Worm (Caenorhabditis elegans) whole organism, L1 larva: Measurements from ENCODE around the gene metl-18.

Experiments used
- C04F5.9 ChIP-seq: sonication (generic microtip); optimal IDR thresholded peaks from 2 replicates; lab custom pipeline; 2016; ENCODE audit warnings: missing genetic modification characterization, missing compliant biosample characterization
- C16A3.4 ChIP-seq: fragments of 150-350 bp; optimal IDR thresholded peaks from 2 replicates; lab custom pipeline; 2014; ENCODE audit warnings: missing biosample characterization, missing genetic modification characterization
- aly-2 ChIP-seq: fragments of 150-350 bp; optimal IDR thresholded peaks from 2 replicates; lab custom pipeline; 2014; ENCODE audit warnings: missing biosample characterization, missing genetic modification characterization
- blmp-1 ChIP-seq: fragments of 150-350 bp; optimal IDR thresholded peaks from 2 replicates; lab custom pipeline; 2014; ENCODE audit warnings: missing biosample characterization, missing genetic modification characterization
- ceh-63 ChIP-seq: fragments of 200-800 bp; sonication (Bioruptor generic); optimal IDR thresholded peaks from 2 replicates; lab custom pipeline; 2018; ENCODE audit warnings: mild to moderate bottlenecking, missing genetic modification characterization, missing compliant biosample characterization
- ceh-82 ChIP-seq, 3 experiments: fragments of 150-350 bp in 1 of 3; sonication (generic microtip) in 2 of 3; optimal IDR thresholded peaks; 2 replicates each; lab custom pipeline; 2014 to 2017; ENCODE audit warnings: missing biosample characterization in 3 of 3, missing genetic modification characterization in 3 of 3
- ceh-88 ChIP-seq: fragments of 200-800 bp; sonication (Bioruptor generic); IDR thresholded peaks from 2 replicates; pipeline ENCODE4 v1.3.6; 2022; ENCODE audit warnings: missing genetic modification characterization, missing compliant biosample characterization
- ceh-90 ChIP-seq: sonication (generic microtip); optimal IDR thresholded peaks from 2 replicates; lab custom pipeline; 2016; ENCODE audit warnings: missing genetic modification characterization, missing compliant biosample characterization
- dpl-1 ChIP-seq, 3 experiments: fragments of 150-350 bp in 2 of 3; sonication (generic microtip) in 1 of 3; optimal IDR thresholded peaks; 2 replicates each; lab custom pipeline; 2014 to 2017; ENCODE audit warnings: missing biosample characterization in 3 of 3, missing genetic modification characterization in 3 of 3, missing genetic modification reagents in 3 of 3
- dsc-1 ChIP-seq: sonication (generic microtip); optimal IDR thresholded peaks from 2 replicates; lab custom pipeline; 2016; ENCODE audit warnings: mild to moderate bottlenecking, missing genetic modification characterization, missing compliant biosample characterization
- efl-1 ChIP-seq, 4 experiments: fragments of 150-350 bp; optimal IDR thresholded peaks in 3 of 4; peaks in 1 of 4; 1 replicate in 1 of 4; 2 replicates in 3 of 4; lab custom pipeline; 2014; ENCODE audit warnings: missing biosample characterization in 2 of 4, missing genetic modification characterization in 2 of 4, missing genetic modification reagents in 2 of 4
- elt-2 ChIP-seq: sonication (generic microtip); optimal IDR thresholded peaks from 2 replicates; lab custom pipeline; 2016; ENCODE audit warnings: missing genetic modification characterization, mild to moderate bottlenecking, inconsistent platforms, missing compliant biosample characterization, missing genetic modification reagents
- elt-3 ChIP-seq, 6 experiments: fragments of 150-350 bp in 1 of 6; sonication (generic microtip); optimal IDR thresholded peaks; 2 replicates each; lab custom pipeline; 2017 to 2018; ENCODE audit warnings: missing biosample characterization in 6 of 6, missing genetic modification characterization in 6 of 6, inconsistent platforms in 1 of 6
- fkh-10 ChIP-seq: sonication (generic microtip); optimal IDR thresholded peaks from 2 replicates; lab custom pipeline; 2017; ENCODE audit warnings: missing biosample characterization, missing genetic modification reagents, missing genetic modification characterization
- fkh-8 ChIP-seq: sonication (generic microtip); optimal IDR thresholded peaks from 2 replicates; lab custom pipeline; 2016; ENCODE audit warnings: mild to moderate bottlenecking, missing genetic modification characterization, missing compliant biosample characterization
- fos-1 ChIP-seq: fragments of 150-350 bp; optimal IDR thresholded peaks from 2 replicates; lab custom pipeline; 2014; ENCODE audit warnings: missing biosample characterization, missing genetic modification characterization
- hlh-4 ChIP-seq: sonication (generic microtip); optimal IDR thresholded peaks from 2 replicates; lab custom pipeline; 2016; ENCODE audit warnings: mild to moderate bottlenecking, missing genetic modification characterization, missing compliant biosample characterization
- hpl-2 ChIP-seq: fragments of 150-350 bp; optimal IDR thresholded peaks from 2 replicates; lab custom pipeline; 2014; ENCODE audit warnings: missing biosample characterization, missing genetic modification reagents, missing genetic modification characterization
- irx-1 ChIP-seq: sonication (generic microtip); optimal IDR thresholded peaks from 2 replicates; lab custom pipeline; 2016; ENCODE audit warnings: missing genetic modification characterization, missing compliant biosample characterization
- isw-1 ChIP-seq: fragments of 200-800 bp; sonication (Bioruptor generic); IDR thresholded peaks from 2 replicates; pipeline ENCODE4 v1.3.6; 2022; ENCODE audit warnings: missing genetic modification characterization, missing compliant biosample characterization
- lin-13 ChIP-seq: fragments of 150-350 bp; optimal IDR thresholded peaks from 2 replicates; lab custom pipeline; 2014; ENCODE audit warnings: missing biosample characterization, missing genetic modification reagents, missing genetic modification characterization
- lin-14 ChIP-seq: fragments of 200-800 bp; sonication (Bioruptor generic); optimal IDR thresholded peaks from 2 replicates; lab custom pipeline; 2018; ENCODE audit warnings: mild to moderate bottlenecking, missing genetic modification characterization, moderate library complexity, missing compliant biosample characterization
- lin-35 ChIP-seq, 2 experiments: fragments of 150-350 bp; optimal IDR thresholded peaks; 2 replicates each; lab custom pipeline; 2014; ENCODE audit warnings: missing biosample characterization in 2 of 2, missing genetic modification characterization in 2 of 2, missing genetic modification reagents in 2 of 2
- lsy-2 ChIP-seq, 2 experiments: fragments of 150-350 bp; optimal IDR thresholded peaks; 2 replicates each; lab custom pipeline; 2014; ENCODE audit warnings: missing biosample characterization in 2 of 2, missing genetic modification characterization in 2 of 2
- mab-9 ChIP-seq: fragments of 200-800 bp; sonication (Bioruptor generic); IDR thresholded peaks from 2 replicates; pipeline ENCODE4 v1.3.6; 2022; ENCODE audit warnings: missing genetic modification reagents, missing genetic modification characterization, missing compliant biosample characterization
- nhr-11 ChIP-seq: fragments of 150-350 bp; optimal IDR thresholded peaks from 2 replicates; lab custom pipeline; 2014; ENCODE audit warnings: missing biosample characterization, missing genetic modification characterization
- nhr-12 ChIP-seq: sonication (generic microtip); optimal IDR thresholded peaks from 2 replicates; lab custom pipeline; 2017; ENCODE audit warnings: missing biosample characterization, missing genetic modification characterization
- nhr-19 ChIP-seq: fragments of 200-800 bp; sonication (Bioruptor generic); conservative IDR thresholded peaks from 2 replicates; pipeline ENCODE4 v1.3.6; 2022; ENCODE audit warnings: missing genetic modification characterization, missing compliant biosample characterization
- nhr-20 ChIP-seq: sonication (generic microtip); optimal IDR thresholded peaks from 2 replicates; lab custom pipeline; 2016; ENCODE audit warnings: mild to moderate bottlenecking, missing genetic modification characterization, missing compliant biosample characterization
- nhr-47 ChIP-seq: sonication (generic microtip); optimal IDR thresholded peaks from 2 replicates; lab custom pipeline; 2016; ENCODE audit warnings: mild to moderate bottlenecking, missing genetic modification characterization, moderate library complexity, missing compliant biosample characterization
- nhr-71 ChIP-seq: sonication (generic microtip); optimal IDR thresholded peaks from 2 replicates; lab custom pipeline; 2016; ENCODE audit warnings: mild to moderate bottlenecking, missing genetic modification characterization, moderate library complexity, missing compliant biosample characterization
- nhr-77 ChIP-seq: fragments of 150-350 bp; optimal IDR thresholded peaks from 2 replicates; lab custom pipeline; 2014; ENCODE audit warnings: missing biosample characterization, missing genetic modification characterization
- nhr-84 ChIP-seq: sonication (generic microtip); optimal IDR thresholded peaks from 2 replicates; lab custom pipeline; 2017; ENCODE audit warnings: missing biosample characterization, missing genetic modification characterization
- nhr-90 ChIP-seq: sonication (generic microtip); optimal IDR thresholded peaks from 2 replicates; lab custom pipeline; 2016; ENCODE audit warnings: mild to moderate bottlenecking, missing genetic modification characterization, missing compliant biosample characterization; ENCODE audit not compliant: poor library complexity
- pag-3 ChIP-seq: sonication (generic microtip); optimal IDR thresholded peaks from 2 replicates; lab custom pipeline; 2017; ENCODE audit warnings: missing genetic modification characterization, mild to moderate bottlenecking, missing compliant biosample characterization, antibody characterized with exemption, borderline replicate concordance; ENCODE audit not compliant: insufficient read depth
- snpc-4 ChIP-seq: fragments of 150-350 bp; optimal IDR thresholded peaks from 2 replicates; lab custom pipeline; 2014; ENCODE audit warnings: missing biosample characterization, missing genetic modification characterization
- snu-23 ChIP-seq: sonication (generic microtip); optimal IDR thresholded peaks from 2 replicates; lab custom pipeline; 2016; ENCODE audit warnings: missing genetic modification characterization, missing compliant biosample characterization
- sox-4 ChIP-seq: sonication (generic microtip); optimal IDR thresholded peaks from 2 replicates; lab custom pipeline; 2016; ENCODE audit warnings: missing genetic modification characterization, missing compliant biosample characterization
- sptf-1 ChIP-seq: fragments of 150-350 bp; optimal IDR thresholded peaks from 2 replicates; lab custom pipeline; 2014; ENCODE audit warnings: missing biosample characterization, missing genetic modification characterization
- swsn-7 ChIP-seq: sonication (generic microtip); optimal IDR thresholded peaks from 2 replicates; lab custom pipeline; 2016; ENCODE audit warnings: missing genetic modification characterization, missing compliant biosample characterization
- tbx-2 ChIP-seq: sonication (generic microtip); optimal IDR thresholded peaks from 2 replicates; lab custom pipeline; 2016; ENCODE audit warnings: missing genetic modification characterization, missing compliant biosample characterization
- unc-130 ChIP-seq: fragments of 150-350 bp; optimal IDR thresholded peaks from 2 replicates; lab custom pipeline; 2017; ENCODE audit warnings: missing biosample characterization, missing genetic modification characterization, inconsistent platforms
- unc-30 ChIP-seq: sonication (generic microtip); optimal IDR thresholded peaks from 2 replicates; lab custom pipeline; 2017; ENCODE audit warnings: missing biosample characterization, missing genetic modification characterization
- unc-86 ChIP-seq: sonication (generic microtip); optimal IDR thresholded peaks from 2 replicates; lab custom pipeline; 2016; ENCODE audit warnings: missing genetic modification characterization, missing compliant biosample characterization
- unc-98 ChIP-seq: fragments of 200-800 bp; sonication (Bioruptor generic); IDR thresholded peaks from 2 replicates; pipeline ENCODE4 v1.3.6; 2022; ENCODE audit warnings: missing genetic modification characterization, missing compliant biosample characterization
- vab-15 ChIP-seq: sonication (generic microtip); optimal IDR thresholded peaks from 2 replicates; lab custom pipeline; 2017; ENCODE audit warnings: missing genotype, mild to moderate bottlenecking, missing genetic modification characterization, missing compliant biosample characterization
- xbp-1 ChIP-seq: sonication (generic microtip); optimal IDR thresholded peaks from 2 replicates; lab custom pipeline; 2016; ENCODE audit warnings: missing genetic modification characterization, missing compliant biosample characterization
- zip-4 ChIP-seq: fragments of 200-800 bp; sonication (Bioruptor generic); optimal IDR thresholded peaks from 2 replicates; lab custom pipeline; 2018; ENCODE audit warnings: mild to moderate bottlenecking, missing genetic modification characterization, moderate library complexity, missing compliant biosample characterization
- ztf-4 ChIP-seq: fragments of 150-350 bp; optimal IDR thresholded peaks from 2 replicates; lab custom pipeline; 2014; ENCODE audit warnings: missing biosample characterization, missing genetic modification characterization

metl-18 gene

ce11 chrIII:3389426-3390020 lies 36.0 kb upstream of the metl-18 start, which contains the start of the genes elmd-1 and hecw-1:
TSS of gene elmd-1 (plus strand) at chrIII:3389919.
TSS of gene hecw-1 (minus strand) at chrIII:3389970.
- TF ChIP-seq elt-3 (tag; optimal IDR thresholded peaks at IDR 0.05; lab: Kevin White, UChicago) (no peak), nhr-47 (tag; lab: Kevin White, UChicago) (peak; percentile 67), lin-13 (GFP tag; lab: Kevin White, UChicago) (peak; percentile 31), tbx-2 (peak; percentile 54), ztf-4 (no peak), ceh-82 (tag; optimal IDR thresholded peaks at IDR 0.05; lab: Kevin White, UChicago) (peak in 1 of 3 experiments; percentile 17), mab-9 (no peak), swsn-7 (peak; percentile 60), ceh-90 (tag; lab: Kevin White, UChicago) (no peak), efl-1 (optimal IDR thresholded peaks at IDR 0.05; lab: Kevin White, UChicago) (peak; percentile 40 to 50), efl-1 (GFP tag; optimal IDR thresholded peaks at IDR 0.05 in 1 of 2; lab: Kevin White, UChicago) (peak in 1 of 2 experiments; percentile 87), elt-2 (tag; lab: Kevin White, UChicago) (peak; percentile 41), lsy-2 (tag; optimal IDR thresholded peaks at IDR 0.05; lab: Kevin White, UChicago) (peak; percentile 14 to 55), sox-4 (tag; lab: Kevin White, UChicago) (no peak), nhr-11 (tag; lab: Kevin White, UChicago) (no peak), hpl-2 (GFP tag; lab: Kevin White, UChicago) (no peak), unc-130 (tag; lab: Kevin White, UChicago) (no peak), unc-30 (tag; lab: Kevin White, UChicago) (no peak), nhr-12 (tag; lab: Kevin White, UChicago) (no peak), dpl-1 (GFP tag; optimal IDR thresholded peaks at IDR 0.05; lab: Kevin White, UChicago) (peak in 1 of 3 experiments; percentile 38), blmp-1 (tag; lab: Kevin White, UChicago) (no peak), nhr-90 (peak; percentile 64), lin-14 (GFP tag; lab: Kevin White, UChicago) (peak; percentile 66), pag-3 (tag; lab: Kevin White, UChicago) (no peak), zip-4 (GFP tag; lab: Kevin White, UChicago) (peak; percentile 41), hlh-4 (tag; lab: Kevin White, UChicago) (no peak), nhr-19 (GFP tag; lab: Robert Waterston, UW) (peak; percentile 64), snpc-4 (no peak), snu-23 (GFP tag; lab: Kevin White, UChicago) (peak; percentile 69), fkh-8 (tag; lab: Kevin White, UChicago) (no peak), C04F5.9 (peak; percentile 28), unc-98 (GFP tag; lab: Robert Waterston, UW) (0 out of 2 replicates have a peak, but pooled peaks have one; percentile 18), xbp-1 (tag; lab: Kevin White, UChicago) (peak; percentile 52), nhr-71 (tag; lab: Kevin White, UChicago) (peak; percentile 66), fkh-10 (GFP tag; lab: Kevin White, UChicago) (no peak), vab-15 (tag; lab: Kevin White, UChicago) (no peak), sptf-1 (tag; lab: Kevin White, UChicago) (no peak), dsc-1 (peak; percentile 65), ceh-88 (GFP tag; lab: Robert Waterston, UW) (peak; percentile 25; the same call in 1 of the 2 replicates), nhr-77 (tag; lab: Kevin White, UChicago) (peak; percentile 14), fos-1 (tag; lab: Kevin White, UChicago) (peak; percentile 1), isw-1 (GFP tag; lab: Robert Waterston, UW) (peak; percentile 17), unc-86 (tag; lab: Kevin White, UChicago) (peak; percentile 45), aly-2 (tag; lab: Kevin White, UChicago) (no peak), ceh-63 (no peak), irx-1 (tag; lab: Kevin White, UChicago) (peak; percentile 19), nhr-84 (no peak), nhr-20 (tag; lab: Kevin White, UChicago) (peak; percentile 56), lin-35 (GFP tag; optimal IDR thresholded peaks at IDR 0.05; lab: Kevin White, UChicago) (peak; percentile 20 to 64), C16A3.4 (tag; lab: Kevin White, UChicago) (no peak)
